Fruit fly (Drosophila melanogaster) whole organism, larva: ENCODE results near the gene Df31.

Experiments used
- noc ChIP-seq: fragments of 200-800 bp; sonication (Bioruptor generic); optimal IDR thresholded peaks from 3 replicates; lab custom pipeline; 2019; ENCODE audit warnings: missing biosample characterization, mild to moderate bottlenecking, missing genetic modification characterization, moderate library complexity

The Df31 gene

dm6 chr2L:21629814-21630562 is at the start of gene Df31:
Gene Df31 (minus strand): TSS chr2L:21629932.
- no peak for TF ChIP-seq noc

dm6 chr2L:21677480-21677930 is 47.8 kb upstream of the Df31 start, which contains the start of gene CG2225:
Gene CG2225 (minus strand): TSS chr2L:21677530.
- TF ChIP-seq noc = no peak

dm6 chr2L:21676556-21676955 is 46.8 kb upstream of the Df31 start:
- TF ChIP-seq noc = no peak

dm6 chr2L:21658529-21659009 is 28.8 kb upstream of the Df31 start, which contains the start of gene Cul2:
Gene Cul2 (plus strand): TSS chr2L:21658735.
- TF ChIP-seq noc = no peak

- TF ChIP-seq noc = no peak
These were observed 27.7 kb upstream of the Df31 start for dm6 chr2L:21657426-21657825.

- TF ChIP-seq noc = no peak
These were observed 19.0 kb upstream of the Df31 start for dm6 chr2L:21648769-21649168.

dm6 chr2L:21632909-21633308 is 3.2 kb upstream of the Df31 start:
- TF ChIP-seq noc = no peak

- TF ChIP-seq noc = no peak
These were observed 2.4 kb upstream of the Df31 start, which contains the start of gene Ac3 for dm6 chr2L:21632032-21632587. Gene Ac3 (plus strand): TSS chr2L:21632587.

dm6 chr2L:21630563-21630817 is 758 bp upstream of the Df31 start:
- no peak for TF ChIP-seq noc

- TF ChIP-seq noc = no peak
These were observed 451 bp downstream of the Df31 start for dm6 chr2L:21629149-21629813.

dm6 chr2L:21628533-21628932 is 1.2 kb downstream of the Df31 start:
- no peak for TF ChIP-seq noc

dm6 chr2L:21627957-21628356 is 1.8 kb downstream of the Df31 start:
- no peak for TF ChIP-seq noc

dm6 chr2L:21624472-21624787 is 5.3 kb downstream of the Df31 start:
- TF ChIP-seq noc = no peak

dm6 chr2L:21623685-21624471 is 5.9 kb downstream of the Df31 start, which contains the start of gene CG2201:
Gene CG2201 (minus strand): TSS chr2L:21624080.
- peak; percentile 40 for TF ChIP-seq noc

- TF ChIP-seq noc = no peak
These were observed 6.7 kb downstream of the Df31 start for dm6 chr2L:21622709-21623684.

- TF ChIP-seq noc = no peak
These were observed 7.6 kb downstream of the Df31 start for dm6 chr2L:21622062-21622589.
